Worm (Caenorhabditis elegans): ENCODE results near the gene mlh-1.

DNA sequence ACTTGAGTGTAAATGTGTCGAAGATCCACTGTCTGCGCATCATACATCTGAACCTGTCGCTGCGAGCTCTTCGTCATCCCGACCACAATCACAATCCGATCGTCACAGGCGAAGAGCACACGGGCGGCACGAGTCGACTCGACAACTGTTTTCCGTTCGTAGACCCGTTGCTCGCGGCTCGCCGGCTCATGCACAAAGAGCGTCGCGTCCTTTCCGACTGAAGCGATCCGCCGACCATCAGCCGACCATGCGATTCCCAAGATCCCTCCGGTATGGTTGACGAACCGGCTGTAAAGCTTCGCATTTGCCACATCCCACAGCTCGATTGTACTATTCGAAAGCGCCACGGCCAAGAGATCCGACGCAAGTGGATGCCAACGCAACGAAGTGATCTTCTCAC is 4.1 kb upstream of the mlh-1 start:
- TF ChIP-seq tbx-2 (tag; optimal IDR thresholded peaks at IDR 0.05) (no peak), ceh-28 (tag; optimal IDR thresholded peaks at IDR 0.05) (no peak), nhr-237 (tag; optimal IDR thresholded peaks at IDR 0.05) (no peak), ztf-11 (tag; optimal IDR thresholded peaks at IDR 0.05) (no peak), nhr-12 (tag; optimal IDR thresholded peaks at IDR 0.05) (no peak), fos-1 (tag; optimal IDR thresholded peaks at IDR 0.05) (no peak), aly-2 (tag; optimal IDR thresholded peaks at IDR 0.05) (no peak), mdl-1 (tag; optimal IDR thresholded peaks at IDR 0.05) (no peak), nhr-77 (tag; optimal IDR thresholded peaks at IDR 0.05) (no peak), unc-62 (GFP tag; optimal IDR thresholded peaks at IDR 0.05) (no peak), fkh-10 (GFP tag; optimal IDR thresholded peaks at IDR 0.05) (no peak), daf-12 (tag; optimal IDR thresholded peaks at IDR 0.05) (no peak), lsy-12 (tag; optimal IDR thresholded peaks at IDR 0.05) (no peak)
